Worm (Caenorhabditis elegans) whole organism, L2 larva: Measurements from ENCODE around the gene C08F1.6.

Experiments
- R02D3.7 ChIP-seq: fragments of 150-350 bp; optimal IDR thresholded peaks from 2 replicates; lab custom pipeline; 2014; ENCODE audit warnings: missing biosample characterization, missing genetic modification characterization
- ZK546.5 ChIP-seq: sonication (generic microtip); optimal IDR thresholded peaks from 2 replicates; lab custom pipeline; 2017; ENCODE audit warnings: missing biosample characterization, missing genetic modification characterization
- aly-2 ChIP-seq: fragments of 150-350 bp; optimal IDR thresholded peaks from 2 replicates; lab custom pipeline; 2014; ENCODE audit warnings: missing biosample characterization, missing genetic modification characterization
- dmd-4 ChIP-seq: sonication (generic microtip); optimal IDR thresholded peaks from 2 replicates; lab custom pipeline; 2017; ENCODE audit warnings: missing biosample characterization, missing genetic modification characterization
- lin-11 ChIP-seq: fragments of 150-350 bp; sonication (generic microtip); optimal IDR thresholded peaks from 2 replicates; lab custom pipeline; 2014; ENCODE audit warnings: missing biosample characterization, missing genetic modification characterization, inconsistent platforms, mixed read lengths
- lin-13 ChIP-seq: fragments of 150-350 bp; optimal IDR thresholded peaks from 2 replicates; lab custom pipeline; 2014; ENCODE audit warnings: missing biosample characterization, missing genetic modification reagents, missing genetic modification characterization
- lsy-2 ChIP-seq, 2 experiments: fragments of 150-350 bp in 1 of 2; sonication (generic microtip) in 1 of 2; optimal IDR thresholded peaks; 2 replicates each; lab custom pipeline; 2014 to 2017; ENCODE audit warnings: missing biosample characterization in 2 of 2, missing genetic modification characterization in 2 of 2
- mab-5 ChIP-seq: fragments of 150-350 bp; optimal IDR thresholded peaks from 2 replicates; lab custom pipeline; 2014; ENCODE audit warnings: missing biosample characterization, missing genetic modification characterization
- mdl-1 ChIP-seq, 2 experiments: fragments of 150-350 bp in 1 of 2; sonication (generic microtip) in 1 of 2; optimal IDR thresholded peaks; 2 replicates each; lab custom pipeline; 2017; ENCODE audit warnings: missing biosample characterization in 2 of 2, missing genetic modification characterization in 2 of 2
- nhr-237 ChIP-seq: fragments of 150-350 bp; optimal IDR thresholded peaks from 2 replicates; lab custom pipeline; 2014; ENCODE audit warnings: missing biosample characterization, missing genetic modification characterization
- nhr-77 ChIP-seq: fragments of 150-350 bp; optimal IDR thresholded peaks from 2 replicates; lab custom pipeline; 2014; ENCODE audit warnings: missing biosample characterization, missing genetic modification characterization
- peb-1 ChIP-seq: fragments of 150-350 bp; optimal IDR thresholded peaks from 2 replicates; lab custom pipeline; 2014; ENCODE audit warnings: missing biosample characterization, missing genetic modification characterization
- sma-3 ChIP-seq: sonication (generic microtip); optimal IDR thresholded peaks from 2 replicates; lab custom pipeline; 2016; ENCODE audit warnings: missing genetic modification reagents, missing genetic modification characterization, missing compliant biosample characterization
- unc-62 ChIP-seq: fragments of 150-350 bp; optimal IDR thresholded peaks from 2 replicates; lab custom pipeline; 2014; ENCODE audit warnings: missing biosample characterization, missing genetic modification reagents, missing genetic modification characterization

- no peak for TF ChIP-seq sma-3 (GFP tag; lab: Kevin White, UChicago)
- no peak for TF ChIP-seq aly-2 (tag; lab: Kevin White, UChicago)
- no peak for TF ChIP-seq nhr-237
- no peak for TF ChIP-seq lin-11 (tag; lab: Kevin White, UChicago)
- no peak for TF ChIP-seq R02D3.7 (tag; lab: Kevin White, UChicago)
- TF ChIP-seq lin-13 = no peak
- TF ChIP-seq lsy-2 (tag; optimal IDR thresholded peaks at IDR 0.05; lab: Kevin White, UChicago) = peak; percentile 46 to 75
- TF ChIP-seq mdl-1 (tag; optimal IDR thresholded peaks at IDR 0.05; lab: Kevin White, UChicago) = no peak
- TF ChIP-seq peb-1 = no peak
- TF ChIP-seq nhr-77 = no peak
- TF ChIP-seq mab-5 (tag; lab: Kevin White, UChicago) = no peak
- no peak for TF ChIP-seq dmd-4 (tag; lab: Kevin White, UChicago)
- no peak for TF ChIP-seq unc-62
- TF ChIP-seq ZK546.5 (tag; lab: Kevin White, UChicago) = no peak
Measured at ce11 chrII:1819944-1820570, 32.1 kb upstream of the C08F1.6 start, which contains the start of gene fbxc-19.
